Fruit fly (Drosophila melanogaster) whole organism, embryonic: Measurements from ENCODE around the gene CG18622.

Experiments
- Ada2b ChIP-seq: fragments of 200-800 bp; sonication (Bioruptor generic); IDR thresholded peaks from 2 replicates; pipeline ENCODE4 v1.3.6; 2022; ENCODE audit warnings: missing biosample characterization, missing genetic modification characterization
- Bteb2 ChIP-seq: fragments of 200-800 bp; sonication (Bioruptor generic); optimal IDR thresholded peaks from 2 replicates; lab custom pipeline; 2016; ENCODE audit warnings: missing biosample characterization, missing genetic modification characterization
- CG10274 ChIP-seq: fragments of 200-800 bp; sonication (Bioruptor generic); optimal IDR thresholded peaks from 3 replicates; lab custom pipeline; 2017; ENCODE audit warnings: missing biosample characterization, mild to moderate bottlenecking, missing genetic modification characterization
- CG12071 ChIP-seq: fragments of 200-800 bp; sonication (Bioruptor generic); optimal IDR thresholded peaks from 3 replicates; lab custom pipeline; 2018; ENCODE audit warnings: missing biosample characterization, mild to moderate bottlenecking, missing genetic modification characterization
- CG12155 ChIP-seq: fragments of 200-800 bp; sonication (Bioruptor generic); optimal IDR thresholded peaks from 3 replicates; lab custom pipeline; 2016; ENCODE audit warnings: missing biosample characterization, missing genetic modification characterization
- CG13296 ChIP-seq: fragments of 200-800 bp; sonication (Bioruptor generic); optimal IDR thresholded peaks from 3 replicates; lab custom pipeline; 2018; ENCODE audit warnings: missing biosample characterization, mild to moderate bottlenecking, missing genetic modification characterization
- CG14667 ChIP-seq: fragments of 200-800 bp; sonication (Bioruptor generic); IDR thresholded peaks from 2 replicates; pipeline ENCODE4 v1.3.6; 2022; ENCODE audit warnings: missing biosample characterization, missing genetic modification characterization
- CG16863 ChIP-seq: fragments of 200-800 bp; sonication (Bioruptor generic); optimal IDR thresholded peaks from 3 replicates; lab custom pipeline; 2016; ENCODE audit warnings: missing biosample characterization, missing genetic modification characterization
- CG17912 ChIP-seq: fragments of 200-800 bp; sonication (Bioruptor generic); optimal IDR thresholded peaks from 2 replicates; lab custom pipeline; 2018; ENCODE audit warnings: missing biosample characterization, mild to moderate bottlenecking, missing genetic modification characterization
- CG2202 ChIP-seq: fragments of 200-800 bp; sonication (Bioruptor generic); optimal IDR thresholded peaks from 2 replicates; lab custom pipeline; 2018; ENCODE audit warnings: missing biosample characterization, mild to moderate bottlenecking, missing genetic modification characterization
- CG2875 ChIP-seq: fragments of 200-800 bp; sonication (Bioruptor generic); optimal IDR thresholded peaks from 2 replicates; lab custom pipeline; 2017; ENCODE audit warnings: missing biosample characterization, mild to moderate bottlenecking, missing genetic modification characterization, missing genetic modification reagents
- CG2889 ChIP-seq: fragments of 200-800 bp; sonication (Bioruptor generic); IDR thresholded peaks from 3 replicates; pipeline ENCODE4 v1.3.6; 2022; ENCODE audit warnings: missing biosample characterization, missing genetic modification characterization
- CG31441 ChIP-seq: fragments of 200-800 bp; sonication (Bioruptor generic); IDR thresholded peaks from 2 replicates; pipeline ENCODE4 v1.3.6; 2022; ENCODE audit warnings: missing biosample characterization, missing genetic modification characterization
- CG3281 ChIP-seq: fragments of 200-800 bp; sonication (Bioruptor generic); optimal IDR thresholded peaks from 3 replicates; lab custom pipeline; 2017; ENCODE audit warnings: missing biosample characterization, mild to moderate bottlenecking, missing genetic modification characterization
- CG43689 ChIP-seq: fragments of 200-800 bp; sonication (Bioruptor generic); IDR thresholded peaks from 2 replicates; pipeline ENCODE4 v1.3.6; 2022; ENCODE audit warnings: missing biosample characterization, missing genetic modification characterization
- CG5180 ChIP-seq: fragments of 200-800 bp; sonication (Bioruptor generic); optimal IDR thresholded peaks from 3 replicates; lab custom pipeline; 2017; ENCODE audit warnings: missing biosample characterization, missing genetic modification characterization, mild to moderate bottlenecking, moderate library complexity, missing genetic modification reagents
- CG6765 ChIP-seq: fragments of 200-800 bp; sonication (Bioruptor generic); optimal IDR thresholded peaks from 3 replicates; lab custom pipeline; 2017; ENCODE audit warnings: missing biosample characterization, mild to moderate bottlenecking, missing genetic modification characterization
- CG8290 ChIP-seq, 3 experiments: fragments of 200-800 bp; sonication (Bioruptor generic); optimal IDR thresholded peaks; 2 replicates each; lab custom pipeline; 2016 to 2019; ENCODE audit warnings: missing biosample characterization in 3 of 3, missing genetic modification characterization in 3 of 3, mild to moderate bottlenecking in 2 of 3, moderate library complexity in 1 of 3
- CG8944 ChIP-seq: fragments of 200-800 bp; sonication (Bioruptor generic); optimal IDR thresholded peaks from 3 replicates; lab custom pipeline; 2016; ENCODE audit warnings: missing biosample characterization, missing genetic modification characterization
- CrebB ChIP-seq: fragments of 200-800 bp; sonication (Bioruptor generic); optimal IDR thresholded peaks from 3 replicates; lab custom pipeline; 2018; ENCODE audit warnings: missing biosample characterization, mild to moderate bottlenecking, missing genetic modification characterization
- Dip2 ChIP-seq: fragments of 200-800 bp; sonication (Bioruptor generic); IDR thresholded peaks from 2 replicates; pipeline ENCODE4 v1.3.6; 2022; ENCODE audit warnings: missing biosample characterization, missing genetic modification characterization
- Fer3 ChIP-seq: fragments of 200-800 bp; sonication (Bioruptor generic); optimal IDR thresholded peaks from 2 replicates; lab custom pipeline; 2018; ENCODE audit warnings: missing biosample characterization, mild to moderate bottlenecking, missing genetic modification characterization, moderate library complexity
- Lpt ChIP-seq: fragments of >200 bp; optimal IDR thresholded peaks from 2 replicates; lab custom pipeline; 2018; ENCODE audit warnings: missing biosample characterization, missing genetic modification characterization
- Med ChIP-seq: fragments of 200-800 bp; sonication (Bioruptor generic); peaks from one replicate; lab custom pipeline; 2016; ENCODE audit warnings: missing biosample characterization, missing genetic modification characterization, mild to moderate bottlenecking, inconsistent platforms, moderate library complexity
- Mes4 ChIP-seq: fragments of 200-800 bp; sonication (Bioruptor generic); optimal IDR thresholded peaks from 2 replicates; lab custom pipeline; 2016; ENCODE audit warnings: missing biosample characterization, missing genetic modification characterization
- Nf-YB ChIP-seq: fragments of 200-800 bp; sonication (Bioruptor generic); optimal IDR thresholded peaks from 3 replicates; lab custom pipeline; 2019; ENCODE audit warnings: missing biosample characterization, mild to moderate bottlenecking, missing genetic modification characterization, moderate library complexity
- Oli ChIP-seq: fragments of 200-800 bp; sonication (Bioruptor generic); optimal IDR thresholded peaks from 2 replicates; lab custom pipeline; 2018; ENCODE audit warnings: missing biosample characterization, mild to moderate bottlenecking, missing genetic modification characterization, moderate library complexity
- PHDP ChIP-seq: fragments of 200-800 bp; sonication (Bioruptor generic); optimal IDR thresholded peaks from 3 replicates; lab custom pipeline; 2018; ENCODE audit warnings: missing biosample characterization, mild to moderate bottlenecking, missing genetic modification characterization, moderate library complexity
- Pdp1 ChIP-seq, 2 experiments: fragments of 200-800 bp; sonication (Bioruptor generic); optimal IDR thresholded peaks; 3 replicates each; lab custom pipeline; 2016; ENCODE audit warnings: missing biosample characterization in 2 of 2, missing genetic modification characterization in 2 of 2, mild to moderate bottlenecking in 1 of 2, moderate library complexity in 1 of 2
- Scr ChIP-seq: fragments of 200-800 bp; sonication (Bioruptor generic); IDR thresholded peaks from 2 replicates; pipeline ENCODE4 v1.3.6; 2022; ENCODE audit warnings: missing biosample characterization, missing genetic modification characterization; ENCODE audit not compliant: partially characterized antibody
- Sox100B ChIP-seq: fragments of 200-800 bp; sonication (Bioruptor generic); optimal IDR thresholded peaks from 3 replicates; lab custom pipeline; 2018; ENCODE audit warnings: missing biosample characterization, mild to moderate bottlenecking, missing genetic modification characterization
- Sry-β ChIP-seq: fragments of 200-800 bp; sonication (Bioruptor generic); optimal IDR thresholded peaks from 2 replicates; lab custom pipeline; 2018; ENCODE audit warnings: missing biosample characterization, mild to moderate bottlenecking, missing genetic modification characterization, moderate library complexity
- Usf ChIP-seq: fragments of 200-800 bp; sonication (Bioruptor generic); optimal IDR thresholded peaks from 2 replicates; lab custom pipeline; 2017; ENCODE audit warnings: missing genotype, missing biosample characterization, missing genetic modification characterization
- ara ChIP-seq: fragments of 200-800 bp; sonication (Bioruptor generic); IDR thresholded peaks from 2 replicates; pipeline ENCODE4 v1.3.6; 2022; ENCODE audit warnings: missing biosample characterization, missing genetic modification characterization
- az2 ChIP-seq: fragments of 200-800 bp; sonication (Bioruptor generic); optimal IDR thresholded peaks from 3 replicates; lab custom pipeline; 2016; ENCODE audit warnings: missing biosample characterization, missing genetic modification characterization
- bowl ChIP-seq: fragments of 200-800 bp; sonication (Bioruptor generic); IDR thresholded peaks from 2 replicates; pipeline ENCODE4 v1.3.6; 2022; ENCODE audit warnings: missing biosample characterization, missing genetic modification characterization
- dmrt11E ChIP-seq: fragments of 200-800 bp; sonication (Bioruptor generic); optimal IDR thresholded peaks from 3 replicates; lab custom pipeline; 2018; ENCODE audit warnings: missing biosample characterization, mild to moderate bottlenecking, missing genetic modification characterization, moderate library complexity
- ftz-f1 ChIP-seq: fragments of 200-800 bp; sonication (Bioruptor generic); optimal IDR thresholded peaks from 2 replicates; lab custom pipeline; 2016; ENCODE audit warnings: missing biosample characterization, missing genetic modification characterization
- gem ChIP-seq: fragments of 200-800 bp; sonication (Bioruptor generic); optimal IDR thresholded peaks from 2 replicates; lab custom pipeline; 2019; ENCODE audit warnings: missing biosample characterization, mild to moderate bottlenecking, missing genetic modification characterization, moderate library complexity
- kah ChIP-seq: fragments of 200-800 bp; sonication (Bioruptor generic); optimal IDR thresholded peaks from 2 replicates; lab custom pipeline; 2018; ENCODE audit warnings: missing biosample characterization, mild to moderate bottlenecking, missing genetic modification characterization
- lmd ChIP-seq: fragments of 200-800 bp; sonication (Bioruptor generic); IDR thresholded peaks from 2 replicates; pipeline ENCODE4 v1.3.6; 2022; ENCODE audit warnings: missing biosample characterization, missing genetic modification characterization
- luna ChIP-seq: fragments of 200-800 bp; sonication (Bioruptor generic); optimal IDR thresholded peaks from 2 replicates; lab custom pipeline; 2016; ENCODE audit warnings: missing biosample characterization, missing genetic modification characterization
- nerfin-1 ChIP-seq: fragments of 200-800 bp; sonication (Bioruptor generic); optimal IDR thresholded peaks from 3 replicates; lab custom pipeline; 2019; ENCODE audit warnings: missing biosample characterization, mild to moderate bottlenecking, missing genetic modification characterization, moderate library complexity
- odd ChIP-seq: fragments of 200-800 bp; sonication (Bioruptor generic); optimal IDR thresholded peaks from 2 replicates; lab custom pipeline; 2017; ENCODE audit warnings: missing biosample characterization, mild to moderate bottlenecking, missing genetic modification characterization
- otp ChIP-seq: fragments of 200-800 bp; sonication (Bioruptor generic); IDR thresholded peaks from 3 replicates; pipeline ENCODE4, ENCODE4 v1.3.6; 2022; ENCODE audit warnings: missing biosample characterization, missing genetic modification characterization
- sd ChIP-seq: fragments of 200-800 bp; sonication (Bioruptor generic); optimal IDR thresholded peaks from 3 replicates; lab custom pipeline; 2018; ENCODE audit warnings: missing biosample characterization, mild to moderate bottlenecking, missing genetic modification characterization, moderate library complexity
- sna ChIP-seq: fragments of 200-800 bp; sonication (Bioruptor generic); IDR thresholded peaks from 2 replicates; pipeline ENCODE4 v1.3.6; 2022; ENCODE audit warnings: missing biosample characterization, missing genetic modification characterization; ENCODE audit not compliant: partially characterized antibody
- so ChIP-seq: fragments of 200-800 bp; sonication (Bioruptor generic); IDR thresholded peaks from 3 replicates; pipeline ENCODE4 v1.3.6; 2022; ENCODE audit warnings: missing biosample characterization, missing genetic modification characterization
- tap ChIP-seq: fragments of 200-800 bp; optimal IDR thresholded peaks from 3 replicates; lab custom pipeline; 2019; ENCODE audit warnings: missing biosample characterization, mild to moderate bottlenecking, missing genetic modification characterization, moderate library complexity
- zen2 ChIP-seq: fragments of 200-800 bp; sonication (Bioruptor generic); IDR thresholded peaks from 3 replicates; pipeline ENCODE4 v1.3.6; 2022; ENCODE audit warnings: missing biosample characterization, missing genetic modification characterization; ENCODE audit not compliant: partially characterized antibody
- zfh1 ChIP-seq: fragments of 200-800 bp; sonication (Bioruptor generic); IDR thresholded peaks from 3 replicates; pipeline ENCODE4 v1.3.6; 2022; ENCODE audit warnings: missing biosample characterization, missing genetic modification characterization

The CG18622 gene

dm6 chr3R:17007336-17007735 lies 19.8 kb upstream of the CG18622 start (continued):
- TF ChIP-seq CG14667 (GFP tag; lab: Robert Waterston, UW) (no peak), CG2875 (GFP tag; lab: Kevin White, UChicago) (no peak), luna (GFP tag; lab: Kevin White, UChicago) (no peak), CG10274 (GFP tag; lab: Kevin White, UChicago) (no peak), CG5180 (GFP tag; lab: Kevin White, UChicago) (no peak), CG17912 (peak; percentile 37), Sox100B (peak; percentile 28), Mes4 (GFP tag; lab: Kevin White, UChicago) (no peak), kah (GFP tag; lab: Kevin White, UChicago) (no peak), CG12071 (peak; percentile 64), Scr (no peak), dmrt11E (tag; lab: Kevin White, UChicago) (no peak), ftz-f1 (GFP tag; lab: Kevin White, UChicago) (no peak), CG8290 (GFP tag; optimal IDR thresholded peaks at IDR 0.05; lab: Kevin White, UChicago) (no peak), CG8290 (tag; optimal IDR thresholded peaks at IDR 0.05; lab: Kevin White, UChicago) (peak in 1 of 2 experiments; percentile 26), Fer3 (tag; lab: Kevin White, UChicago) (peak; percentile 26), az2 (no peak), CG13296 (GFP tag; lab: Kevin White, UChicago) (peak; percentile 53), odd (GFP tag; lab: Kevin White, UChicago) (peak; percentile 4), CG31441 (GFP tag; lab: Robert Waterston, UW) (0 out of 2 replicates have a peak, but pooled peaks have one; percentile 11), lmd (GFP tag; lab: Robert Waterston, UW) (no peak), Oli (tag; lab: Kevin White, UChicago) (no peak), PHDP (tag; lab: Kevin White, UChicago) (peak; percentile 60), Pdp1 (GFP tag; optimal IDR thresholded peaks at IDR 0.05; lab: Kevin White, UChicago) (peak in 1 of 2 experiments; percentile 40), ara (no peak), tap (tag; lab: Kevin White, UChicago) (peak; percentile 33), gem (tag; lab: Kevin White, UChicago) (no peak), Bteb2 (GFP tag; lab: Kevin White, UChicago) (no peak), Lpt (GFP tag; lab: Kevin White, UChicago) (no peak), CG6765 (GFP tag; lab: Kevin White, UChicago) (peak; percentile 27), zfh1 (GFP tag; lab: Robert Waterston, UW) (no peak), CG43689 (GFP tag; lab: Robert Waterston, UW) (no peak), CG2889 (GFP tag; lab: Robert Waterston, UW) (no peak), Usf (GFP tag; lab: Kevin White, UChicago) (no peak), CG16863 (no peak), otp (no peak), sd (peak; percentile 82), sna (GFP tag; lab: Robert Waterston, UW) (no peak), Nf-YB (GFP tag; lab: Kevin White, UChicago) (peak; percentile 21), Ada2b (GFP tag; lab: Robert Waterston, UW) (no peak), CrebB (peak; percentile 22), CG8944 (GFP tag; lab: Kevin White, UChicago) (no peak), CG3281 (GFP tag; lab: Kevin White, UChicago) (peak; percentile 36), nerfin-1 (no peak), Sry-β (GFP tag; lab: Kevin White, UChicago) (no peak), Med (GFP tag; lab: Kevin White, UChicago) (no peak), bowl (GFP tag; lab: Robert Waterston, UW) (no peak), CG12155 (GFP tag; lab: Kevin White, UChicago) (no peak), Dip2 (GFP tag; lab: Robert Waterston, UW) (no peak), CG2202 (tag; lab: Kevin White, UChicago) (no peak), so (no peak), zen2 (GFP tag; lab: Robert Waterston, UW) (no peak)
